Worm (Caenorhabditis elegans) whole organism, L3 larva: Measurements from ENCODE around the gene EEED8.15.

Experiments
- ZK546.5 ChIP-seq: sonication (generic microtip); optimal IDR thresholded peaks from 2 replicates; lab custom pipeline; 2017; ENCODE audit warnings: missing biosample characterization, missing genetic modification characterization
- aly-2 ChIP-seq: fragments of 150-350 bp; optimal IDR thresholded peaks from 2 replicates; lab custom pipeline; 2014; ENCODE audit warnings: missing biosample characterization, missing genetic modification characterization
- ama-1 ChIP-seq: fragments of 150-350 bp; optimal IDR thresholded peaks from 2 replicates; lab custom pipeline; 2018
- ceh-82 ChIP-seq: fragments of 150-350 bp; optimal IDR thresholded peaks from 2 replicates; lab custom pipeline; 2014; ENCODE audit warnings: missing biosample characterization, missing genetic modification characterization
- elt-3 ChIP-seq, 3 experiments: fragments of 150-350 bp in 1 of 3; sonication (generic microtip) in 2 of 3; optimal IDR thresholded peaks; 2 replicates in 2 of 3; 4 replicates in 1 of 3; lab custom pipeline; 2014 to 2017; ENCODE audit warnings: missing biosample characterization in 3 of 3, missing genetic modification characterization in 3 of 3
- lin-39 ChIP-seq: fragments of 150-350 bp; optimal IDR thresholded peaks from 2 replicates; lab custom pipeline; 2018; ENCODE audit warnings: missing biosample characterization, missing genetic modification reagents, missing genetic modification characterization
- snpc-4 ChIP-seq: fragments of 150-350 bp; optimal IDR thresholded peaks from 2 replicates; lab custom pipeline; 2014; ENCODE audit warnings: missing biosample characterization, missing genetic modification characterization
- tbx-2 ChIP-seq: sonication (generic microtip); optimal IDR thresholded peaks from 2 replicates; lab custom pipeline; 2016; ENCODE audit warnings: mild to moderate bottlenecking, missing genetic modification characterization, missing compliant biosample characterization
- unc-39 ChIP-seq: sonication (generic microtip); optimal IDR thresholded peaks from 4 replicates; lab custom pipeline; 2017; ENCODE audit warnings: missing biosample characterization, missing genetic modification characterization
- zag-1 ChIP-seq: fragments of 150-350 bp; optimal IDR thresholded peaks from 2 replicates; lab custom pipeline; 2014; ENCODE audit warnings: missing biosample characterization, missing genetic modification characterization
- ztf-4 ChIP-seq: fragments of 150-350 bp; optimal IDR thresholded peaks from 2 replicates; lab custom pipeline; 2014; ENCODE audit warnings: missing biosample characterization, missing genetic modification characterization

DNA sequence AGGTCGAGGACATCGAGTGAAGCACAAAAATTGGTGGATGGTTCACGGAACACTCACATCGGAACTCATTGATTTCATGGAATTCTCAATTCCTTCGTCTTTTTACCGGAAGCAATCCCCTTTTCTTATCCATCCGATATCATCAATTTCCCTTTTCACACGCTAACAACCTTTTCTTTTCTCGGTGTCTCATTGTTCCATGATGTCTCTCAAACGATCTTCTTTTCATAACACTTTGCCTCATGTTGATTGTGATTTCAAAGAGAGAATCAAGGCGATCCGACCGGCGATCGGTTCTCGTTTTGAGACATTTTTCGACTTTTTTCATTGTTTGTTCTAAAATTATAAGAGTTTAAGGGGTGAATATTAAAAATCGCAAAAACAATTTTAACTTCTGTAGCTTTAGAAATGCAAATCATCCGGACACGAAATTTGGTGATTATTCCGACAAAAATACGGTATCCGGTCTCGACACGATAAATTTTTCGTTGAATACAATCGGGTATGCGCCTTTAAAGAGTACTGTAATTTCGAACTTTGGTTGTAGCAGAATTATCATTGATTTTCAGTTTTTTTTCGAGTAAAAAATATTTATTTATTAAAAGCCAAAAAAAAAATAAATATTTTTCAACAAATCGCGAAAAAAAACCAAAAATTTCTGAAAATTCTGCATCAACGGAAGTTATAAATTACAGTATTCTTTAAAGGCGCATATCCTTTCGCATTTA is 39.8 kb downstream of the EEED8.15 start:
- TF ChIP-seq snpc-4 (tag; lab: Kevin White, UChicago): no peak
- TF ChIP-seq aly-2 (tag; lab: Kevin White, UChicago): no peak
- TF ChIP-seq zag-1: no peak
- no peak for TF ChIP-seq ztf-4 (tag; lab: Kevin White, UChicago)
- TF ChIP-seq tbx-2 (tag; lab: Kevin White, UChicago): no peak
- TF ChIP-seq elt-3 (tag; optimal IDR thresholded peaks at IDR 0.05; lab: Kevin White, UChicago): peak in 1 of 3 experiments; percentile 16
- no peak for TF ChIP-seq unc-39
- TF ChIP-seq ama-1: no peak
- TF ChIP-seq lin-39 (tag; lab: Kevin White, UChicago): no peak
- no peak for TF ChIP-seq ZK546.5 (tag; lab: Kevin White, UChicago)
- no peak for TF ChIP-seq ceh-82
